Worm (Caenorhabditis elegans): ENCODE results near the gene F22B7.1.

DNA sequence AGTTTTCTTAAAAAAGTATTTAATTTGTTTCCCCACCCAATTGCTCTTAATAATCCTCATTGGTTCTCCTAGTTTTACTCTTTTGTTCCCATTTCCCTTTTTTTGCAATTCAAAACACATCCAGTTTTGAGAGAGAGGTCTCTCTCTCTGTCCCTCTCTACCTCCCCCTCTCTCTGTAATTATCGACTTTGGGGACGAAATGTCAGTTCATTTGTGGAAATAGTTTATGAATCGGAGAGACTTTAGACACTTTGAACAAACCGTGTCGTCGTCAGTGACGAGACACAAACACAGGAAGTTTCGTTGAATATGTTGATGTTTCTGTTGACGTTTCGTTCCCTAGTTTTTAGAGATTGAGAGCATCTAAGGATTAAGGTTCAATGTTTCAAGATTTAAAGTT lies 2.0 kb upstream of the F22B7.1 start:
- TF ChIP-seq snpc-4 (tag; optimal IDR thresholded peaks at IDR 0.05) (no peak), nhr-77 (tag; optimal IDR thresholded peaks at IDR 0.05) (no peak), elt-3 (tag; optimal IDR thresholded peaks at IDR 0.05) (no peak), nhr-11 (tag; optimal IDR thresholded peaks at IDR 0.05) (no peak), aly-2 (tag; optimal IDR thresholded peaks at IDR 0.05) (no peak), ama-1 (optimal IDR thresholded peaks at IDR 0.05) (no peak), elt-1 (tag; optimal IDR thresholded peaks at IDR 0.05) (no peak), jun-1 (tag; optimal IDR thresholded peaks at IDR 0.05) (no peak), egl-27 (tag; optimal IDR thresholded peaks at IDR 0.05) (no peak), daf-12 (tag; optimal IDR thresholded peaks at IDR 0.05) (no peak), ztf-4 (tag; optimal IDR thresholded peaks at IDR 0.05) (no peak)
